Worm (Caenorhabditis elegans) whole organism, young adult: ENCODE measurements around the gene sulp-7.
A peak's percentile ranks its signal among the peaks of the same experiment; 100 is the strongest.

Experiments
- C17E4.6 ChIP-seq: fragments of 200-800 bp; sonication (Bioruptor generic); IDR thresholded peaks from 2 replicates; pipeline ENCODE4 v1.3.6; 2022; ENCODE audit warnings: missing genetic modification reagents, missing genetic modification characterization, missing compliant biosample characterization
- D2030.7 ChIP-seq: fragments of 200-800 bp; sonication (Bioruptor generic); IDR thresholded peaks from 2 replicates; pipeline ENCODE4 v1.3.6; 2022; ENCODE audit warnings: missing genetic modification reagents, missing genetic modification characterization, missing compliant biosample characterization
- F23B12.7 ChIP-seq: sonication (generic microtip); optimal IDR thresholded peaks from 2 replicates; lab custom pipeline; 2017; ENCODE audit warnings: missing genetic modification characterization, mild to moderate bottlenecking, missing compliant biosample characterization, antibody characterized with exemption, moderate library complexity; ENCODE audit not compliant: insufficient read depth
- F37B4.10 ChIP-seq: fragments of 200-800 bp; sonication (Bioruptor generic); IDR thresholded peaks from 2 replicates; pipeline ENCODE4 v1.3.6; 2022; ENCODE audit warnings: missing genetic modification characterization, missing compliant biosample characterization
- F49E8.2 ChIP-seq: sonication (generic microtip); optimal IDR thresholded peaks from 3 replicates; lab custom pipeline; 2017; ENCODE audit warnings: missing genetic modification characterization, mild to moderate bottlenecking, missing compliant biosample characterization, antibody characterized with exemption, moderate library complexity; ENCODE audit not compliant: insufficient read depth
- K11D2.4 ChIP-seq: fragments of 200-800 bp; sonication (Bioruptor generic); IDR thresholded peaks from 2 replicates; pipeline ENCODE4 v1.3.6; 2022; ENCODE audit warnings: missing genetic modification reagents, missing genetic modification characterization, missing compliant biosample characterization
- hmg-20 ChIP-seq: fragments of 200-800 bp; sonication (Bioruptor generic); IDR thresholded peaks from 2 replicates; pipeline ENCODE4 v1.3.6; 2022; ENCODE audit warnings: missing genetic modification reagents, missing genetic modification characterization, missing compliant biosample characterization

DNA sequence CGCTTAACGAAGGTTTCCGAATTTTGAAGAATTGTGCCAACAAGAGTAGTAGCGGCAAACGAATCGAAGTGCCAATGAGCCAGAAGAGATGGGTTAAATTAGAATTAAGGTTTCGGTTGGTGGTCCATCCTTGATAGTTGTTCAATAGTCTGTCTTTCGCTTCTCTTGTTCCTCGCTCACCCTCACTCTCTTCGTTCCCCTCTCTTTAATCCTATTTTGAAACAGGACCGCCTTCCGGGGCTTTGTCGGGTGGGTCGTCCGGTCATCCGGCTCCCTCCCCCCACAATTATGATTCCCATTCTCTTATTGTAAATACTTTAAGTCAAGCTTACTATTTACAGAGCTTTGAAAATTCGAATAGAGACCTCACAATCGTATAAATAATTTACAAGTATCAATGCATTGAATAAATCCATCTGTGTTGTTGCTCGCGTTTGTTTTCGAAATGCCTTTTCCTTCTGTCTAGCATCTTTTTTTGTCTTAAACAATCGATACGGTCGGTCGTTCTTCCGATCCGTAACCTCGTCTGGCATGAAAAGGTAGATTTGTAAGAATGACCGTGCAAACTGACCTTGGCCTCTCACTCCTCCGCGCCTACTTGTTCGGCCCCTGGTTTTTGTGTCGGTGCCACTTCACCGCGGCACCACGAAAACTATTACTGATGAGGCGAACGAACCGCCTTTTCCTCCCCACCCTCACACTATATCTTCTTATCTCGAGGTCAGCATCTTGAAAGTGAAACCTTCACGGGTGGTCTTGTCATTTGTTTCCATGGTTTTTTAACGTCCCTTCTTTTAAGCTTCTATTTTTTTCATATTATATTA is 47.1 kb upstream of the sulp-7 start:
- no peak for TF ChIP-seq K11D2.4
- 0 out of 2 replicates have a peak, but pooled peaks have one; percentile 47 for TF ChIP-seq F37B4.10 (GFP tag; lab: Robert Waterston, UW)
- TF ChIP-seq D2030.7 (GFP tag; lab: Robert Waterston, UW): no peak
- TF ChIP-seq C17E4.6 (GFP tag; lab: Robert Waterston, UW): no peak
- TF ChIP-seq F49E8.2 (tag; lab: Kevin White, UChicago): no peak
- no peak for TF ChIP-seq F23B12.7 (tag; lab: Kevin White, UChicago)
- TF ChIP-seq hmg-20 (GFP tag; lab: Robert Waterston, UW): no peak
